Fruit fly (Drosophila melanogaster): Measurements from ENCODE around the gene Adgf-A.

DNA sequence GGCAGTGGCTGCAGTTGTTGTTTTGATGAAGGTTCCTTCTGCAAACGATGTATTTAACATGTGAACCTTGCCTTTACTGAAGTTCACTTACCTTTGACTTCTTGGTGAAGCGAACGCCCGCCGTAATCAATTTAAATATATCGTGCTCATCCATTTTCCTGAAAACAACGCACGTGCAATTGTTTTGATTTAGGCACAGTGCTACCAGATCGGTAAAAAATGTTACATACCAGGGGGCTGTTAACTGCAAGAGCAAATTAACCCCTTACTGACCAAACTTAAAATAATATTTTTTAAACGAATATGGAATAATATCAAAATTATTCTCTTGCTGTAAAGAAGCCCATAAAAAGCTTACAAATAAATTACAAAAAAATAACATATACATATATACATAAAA lies 40.6 kb upstream of the Adgf-A start, which contains the start of gene ais:
- no peak for TF ChIP-seq Myc (optimal IDR thresholded peaks at IDR 0.05)
- TF ChIP-seq psq (optimal IDR thresholded peaks at IDR 0.05): no peak

Measured in Kc167 (cell line).